Fruit fly (Drosophila melanogaster) whole organism, embryonic: ENCODE data around the gene CG10481.

ENCODE experiments used
- BtbVII ChIP-seq: fragments of 200-800 bp; sonication (Bioruptor generic); optimal IDR thresholded peaks from 3 replicates; lab custom pipeline; 2017; ENCODE audit warnings: missing biosample characterization, mild to moderate bottlenecking, missing genetic modification characterization
- CG10979 ChIP-seq: fragments of 200-800 bp; sonication (Bioruptor generic); optimal IDR thresholded peaks from 2 replicates; lab custom pipeline; 2018; ENCODE audit warnings: missing biosample characterization, mild to moderate bottlenecking, missing genetic modification characterization, moderate library complexity
- CG11093 ChIP-seq: fragments of 200-800 bp; sonication (Bioruptor generic); IDR thresholded peaks from 3 replicates; pipeline ENCODE4 v1.3.6; 2022; ENCODE audit warnings: missing biosample characterization, missing genetic modification characterization
- CG11504 ChIP-seq: fragments of 200-800 bp; sonication (Bioruptor generic); optimal IDR thresholded peaks from 3 replicates; lab custom pipeline; 2019; ENCODE audit warnings: missing biosample characterization, mild to moderate bottlenecking, missing genetic modification characterization, moderate library complexity
- CG11696 ChIP-seq: fragments of 200-800 bp; sonication (Bioruptor generic); IDR thresholded peaks from 2 replicates; pipeline ENCODE4 v1.3.6; 2022; ENCODE audit warnings: missing biosample characterization, missing genetic modification characterization
- CG13624 ChIP-seq: fragments of 200-800 bp; sonication (Bioruptor generic); optimal IDR thresholded peaks from 2 replicates; lab custom pipeline; 2016; ENCODE audit warnings: missing biosample characterization, missing genetic modification characterization
- CG14667 ChIP-seq: fragments of 200-800 bp; sonication (Bioruptor generic); IDR thresholded peaks from 2 replicates; pipeline ENCODE4 v1.3.6; 2022; ENCODE audit warnings: missing biosample characterization, missing genetic modification characterization
- CG14860 ChIP-seq: fragments of 200-800 bp; sonication (Bioruptor generic); IDR thresholded peaks from 3 replicates; pipeline ENCODE4 v1.3.6; 2022; ENCODE audit warnings: missing biosample characterization, missing genetic modification characterization; ENCODE audit not compliant: partially characterized antibody
- CG15696 ChIP-seq: fragments of 200-800 bp; sonication (Bioruptor generic); optimal IDR thresholded peaks from 2 replicates; lab custom pipeline; 2019; ENCODE audit warnings: missing biosample characterization, mild to moderate bottlenecking, missing genetic modification characterization, moderate library complexity
- CG18262 ChIP-seq: fragments of 200-800 bp; optimal IDR thresholded peaks from 3 replicates; lab custom pipeline; 2019; ENCODE audit warnings: missing biosample characterization, mild to moderate bottlenecking, missing genetic modification characterization, moderate library complexity
- CG31441 ChIP-seq: fragments of 200-800 bp; sonication (Bioruptor generic); IDR thresholded peaks from 2 replicates; pipeline ENCODE4 v1.3.6; 2022; ENCODE audit warnings: missing biosample characterization, missing genetic modification characterization
- CG3163 ChIP-seq: fragments of 200-800 bp; sonication (Bioruptor generic); optimal IDR thresholded peaks from 3 replicates; lab custom pipeline; 2016; ENCODE audit warnings: missing biosample characterization, missing genetic modification characterization
- CG34376 ChIP-seq: fragments of 200-800 bp; sonication (Bioruptor generic); optimal IDR thresholded peaks from 2 replicates; lab custom pipeline; 2018; ENCODE audit warnings: missing biosample characterization, mild to moderate bottlenecking, missing genetic modification characterization
- CG4424 ChIP-seq: fragments of 200-800 bp; sonication (Bioruptor generic); optimal IDR thresholded peaks from 3 replicates; lab custom pipeline; 2016; ENCODE audit warnings: missing biosample characterization, missing genetic modification characterization
- CG4730 ChIP-seq: fragments of 200-800 bp; sonication (Bioruptor generic); IDR thresholded peaks from 2 replicates; pipeline ENCODE4 v1.3.6; 2022; ENCODE audit warnings: missing biosample characterization, missing genetic modification characterization
- CG6683 ChIP-seq: fragments of 200-800 bp; sonication (Bioruptor generic); optimal IDR thresholded peaks from 2 replicates; lab custom pipeline; 2017; ENCODE audit warnings: missing biosample characterization, mild to moderate bottlenecking, missing genetic modification characterization, missing genetic modification reagents
- CG6765 ChIP-seq: fragments of 200-800 bp; sonication (Bioruptor generic); optimal IDR thresholded peaks from 3 replicates; lab custom pipeline; 2017; ENCODE audit warnings: missing biosample characterization, mild to moderate bottlenecking, missing genetic modification characterization
- CG7963 ChIP-seq: fragments of 200-800 bp; sonication (Bioruptor generic); IDR thresholded peaks from 3 replicates; pipeline ENCODE4 v1.3.6; 2022; ENCODE audit warnings: missing biosample characterization, missing genetic modification characterization; ENCODE audit not compliant: partially characterized antibody
- CG8290 ChIP-seq, 3 experiments: fragments of 200-800 bp; sonication (Bioruptor generic); optimal IDR thresholded peaks; 2 replicates each; lab custom pipeline; 2016 to 2019; ENCODE audit warnings: missing biosample characterization in 3 of 3, missing genetic modification characterization in 3 of 3, mild to moderate bottlenecking in 2 of 3, moderate library complexity in 1 of 3
- CG9817 ChIP-seq: fragments of 200-800 bp; sonication (Bioruptor generic); optimal IDR thresholded peaks from 2 replicates; lab custom pipeline; 2018; ENCODE audit warnings: missing biosample characterization, mild to moderate bottlenecking, missing genetic modification characterization, moderate library complexity
- Dad ChIP-seq: fragments of 200-800 bp; sonication (Bioruptor generic); optimal IDR thresholded peaks from 3 replicates; lab custom pipeline; 2016; ENCODE audit warnings: missing biosample characterization, missing genetic modification characterization
- Doc2 ChIP-seq: fragments of 200-800 bp; sonication (Bioruptor generic); IDR thresholded peaks from 2 replicates; pipeline ENCODE4 v1.3.6; 2022; ENCODE audit warnings: missing biosample characterization, missing genetic modification characterization
- Dref ChIP-seq: fragments of 200-800 bp; sonication (Bioruptor generic); IDR thresholded peaks from 2 replicates; pipeline ENCODE4 v1.3.6; 2022; ENCODE audit warnings: missing biosample characterization, missing genetic modification characterization
- HLH3B ChIP-seq: fragments of 200-800 bp; sonication (Bioruptor generic); IDR thresholded peaks from 2 replicates; pipeline ENCODE4 v1.3.6; 2022; ENCODE audit warnings: missing biosample characterization, missing genetic modification characterization
- Hey ChIP-seq: fragments of 200-800 bp; sonication (Bioruptor generic); optimal IDR thresholded peaks from 3 replicates; lab custom pipeline; 2018; ENCODE audit warnings: missing biosample characterization, mild to moderate bottlenecking, missing genetic modification characterization
- Hr3 ChIP-seq: fragments of 200-800 bp; sonication (Bioruptor generic); optimal IDR thresholded peaks from 3 replicates; lab custom pipeline; 2016; ENCODE audit warnings: missing biosample characterization, missing genetic modification characterization
- MTF-1 ChIP-seq: fragments of 200-800 bp; sonication (Bioruptor generic); optimal IDR thresholded peaks from 2 replicates; lab custom pipeline; 2018; ENCODE audit warnings: missing biosample characterization, mild to moderate bottlenecking, missing genetic modification characterization, borderline replicate concordance
- Mrtf ChIP-seq: fragments of 200-800 bp; sonication (Bioruptor generic); IDR thresholded peaks from 3 replicates; pipeline ENCODE4 v1.3.6; 2022; ENCODE audit warnings: missing biosample characterization, missing genetic modification characterization
- Nf-YA ChIP-seq: fragments of 200-800 bp; sonication (Bioruptor generic); IDR thresholded peaks from 2 replicates; pipeline ENCODE4 v1.3.6; 2022; ENCODE audit warnings: missing biosample characterization, missing genetic modification characterization
- Spps ChIP-seq: fragments of 200-800 bp; sonication (Bioruptor generic); optimal IDR thresholded peaks from 2 replicates; lab custom pipeline; 2018; ENCODE audit warnings: missing biosample characterization, mild to moderate bottlenecking, missing genetic modification characterization
- Taf1 ChIP-seq: fragments of 200-800 bp; sonication (Bioruptor generic); IDR thresholded peaks from 2 replicates; pipeline ENCODE4 v1.3.6; 2022; ENCODE audit warnings: missing biosample characterization, missing genetic modification characterization
- Tbp ChIP-seq: fragments of >200 bp; optimal IDR thresholded peaks from 2 replicates; lab custom pipeline; 2018; ENCODE audit warnings: missing biosample characterization, missing genetic modification characterization
- Xrp1 ChIP-seq: fragments of 200-800 bp; sonication (Bioruptor generic); IDR thresholded peaks from 2 replicates; pipeline ENCODE4 v1.3.6; 2022; ENCODE audit warnings: missing biosample characterization, missing genetic modification characterization
- dati ChIP-seq: fragments of 200-800 bp; sonication (Bioruptor generic); IDR thresholded peaks from 2 replicates; pipeline ENCODE4 v1.3.6; 2022; ENCODE audit warnings: missing biosample characterization, missing genetic modification characterization
- dimm ChIP-seq: fragments of 200-800 bp; sonication (Bioruptor generic); IDR thresholded peaks from 2 replicates; pipeline ENCODE4 v1.3.6; 2022; ENCODE audit warnings: missing biosample characterization, missing genetic modification characterization
- disco-r ChIP-seq: fragments of 200-800 bp; sonication (Bioruptor generic); optimal IDR thresholded peaks from 2 replicates; lab custom pipeline; 2016; ENCODE audit warnings: missing biosample characterization, missing genetic modification characterization
- emc ChIP-seq: fragments of 200-800 bp; sonication (Bioruptor generic); optimal IDR thresholded peaks from 2 replicates; lab custom pipeline; 2016; ENCODE audit warnings: missing biosample characterization, missing genetic modification characterization
- ewg ChIP-seq: fragments of 200-800 bp; sonication (Bioruptor generic); optimal IDR thresholded peaks from 3 replicates; lab custom pipeline; 2017; ENCODE audit warnings: mild to moderate bottlenecking, missing biosample characterization, missing genetic modification reagents, missing genetic modification characterization
- fru ChIP-seq: fragments of >200 bp; optimal IDR thresholded peaks from 2 replicates; lab custom pipeline; 2017
- grau ChIP-seq: fragments of 200-800 bp; optimal IDR thresholded peaks from 3 replicates; lab custom pipeline; 2019; ENCODE audit warnings: missing biosample characterization, mild to moderate bottlenecking, missing genetic modification characterization, moderate library complexity
- insv ChIP-seq, 2 experiments: fragments of 200-800 bp; sonication (Bioruptor generic); optimal IDR thresholded peaks; 3 replicates each; lab custom pipeline; 2016 to 2018; ENCODE audit warnings: missing biosample characterization in 2 of 2, missing genetic modification characterization in 2 of 2
- lola ChIP-seq, 3 experiments: fragments of >200 bp in 2 of 3; fragments of 200-800 bp in 1 of 3; sonication (Bioruptor generic) in 1 of 3; optimal IDR thresholded peaks; 2 replicates each; lab custom pipeline; 2017 to 2019; ENCODE audit warnings: missing biosample characterization in 3 of 3, missing genetic modification characterization in 3 of 3, mild to moderate bottlenecking in 1 of 3, moderate library complexity in 1 of 3
- mld ChIP-seq: fragments of 200-800 bp; sonication (Bioruptor generic); IDR thresholded peaks from 3 replicates; pipeline ENCODE4 v1.3.6; 2022; ENCODE audit warnings: missing biosample characterization, missing genetic modification characterization; ENCODE audit not compliant: partially characterized antibody
- p53 ChIP-seq: fragments of 200-800 bp; sonication (Bioruptor generic); optimal IDR thresholded peaks from 2 replicates; lab custom pipeline; 2016; ENCODE audit warnings: missing biosample characterization, missing genetic modification characterization
- rib ChIP-seq: fragments of 200-800 bp; sonication (Bioruptor generic); IDR thresholded peaks from 2 replicates; pipeline ENCODE4 v1.3.6; 2022; ENCODE audit warnings: missing biosample characterization, missing genetic modification characterization
- sd ChIP-seq: fragments of 200-800 bp; sonication (Bioruptor generic); optimal IDR thresholded peaks from 3 replicates; lab custom pipeline; 2018; ENCODE audit warnings: missing biosample characterization, mild to moderate bottlenecking, missing genetic modification characterization, moderate library complexity
- slbo ChIP-seq: fragments of 200-800 bp; sonication (Bioruptor generic); IDR thresholded peaks from 2 replicates; pipeline ENCODE4 v1.3.6; 2022; ENCODE audit warnings: missing biosample characterization, missing genetic modification characterization
- sqz ChIP-seq: fragments of 200-800 bp; sonication (Bioruptor generic); optimal IDR thresholded peaks from 3 replicates; lab custom pipeline; 2018; ENCODE audit warnings: missing biosample characterization, mild to moderate bottlenecking, missing genetic modification characterization
- tx ChIP-seq: fragments of 200-800 bp; sonication (Bioruptor generic); optimal IDR thresholded peaks from 2 replicates; lab custom pipeline; 2016; ENCODE audit warnings: missing biosample characterization, missing genetic modification characterization
- usp ChIP-seq: fragments of >200 bp; optimal IDR thresholded peaks from 2 replicates; lab custom pipeline; 2017; ENCODE audit warnings: missing biosample characterization, missing genetic modification characterization
- vfl ChIP-seq: fragments of 200-800 bp; sonication (Bioruptor generic); optimal IDR thresholded peaks from 2 replicates; lab custom pipeline; 2016; ENCODE audit warnings: missing biosample characterization, missing genetic modification characterization

The CG10481 gene

dm6 chr2L:19869937-19870336, 22.4 kb downstream of the CG10481 start (continued):
- TF ChIP-seq Nf-YA (GFP tag; lab: Robert Waterston, UW) (0 out of 2 replicates have a peak, but pooled peaks have one; percentile 31), MTF-1 (peak; percentile 13), CG34376 (GFP tag; lab: Kevin White, UChicago) (no peak), Hr3 (GFP tag; lab: Kevin White, UChicago) (peak; percentile 53), Taf1 (peak; percentile 59), CG6765 (GFP tag; lab: Kevin White, UChicago) (no peak), slbo (GFP tag; lab: Robert Waterston, UW) (peak; percentile 87), HLH3B (GFP tag; lab: Robert Waterston, UW) (peak; percentile 78), p53 (GFP tag; lab: Kevin White, UChicago) (no peak), CG8290 (GFP tag; optimal IDR thresholded peaks at IDR 0.05; lab: Kevin White, UChicago) (no peak), CG8290 (tag; optimal IDR thresholded peaks at IDR 0.05; lab: Kevin White, UChicago) (peak in 1 of 2 experiments; percentile 41), grau (tag; lab: Kevin White, UChicago) (peak; percentile 44), CG15696 (tag; lab: Kevin White, UChicago) (peak; percentile 62), CG7963 (GFP tag; lab: Robert Waterston, UW) (no peak), tx (GFP tag; lab: Kevin White, UChicago) (peak; percentile 43), Hey (tag; lab: Kevin White, UChicago) (no peak), mld (GFP tag; lab: Robert Waterston, UW) (no peak), sqz (GFP tag; lab: Kevin White, UChicago) (no peak), emc (GFP tag; lab: Kevin White, UChicago) (peak; percentile 7), fru (lab: Kevin White, UChicago) (no peak), CG3163 (no peak), insv (GFP tag; optimal IDR thresholded peaks at IDR 0.05; lab: Kevin White, UChicago) (no peak), CG13624 (GFP tag; lab: Kevin White, UChicago) (peak; percentile 52), CG6683 (no peak), Dref (GFP tag; lab: Robert Waterston, UW) (no peak), Doc2 (peak; percentile 56; the same call in 1 of the 2 replicates), lola (GFP tag; optimal IDR thresholded peaks at IDR 0.05; lab: Kevin White, UChicago) (peak in 1 of 3 experiments; percentile 33), usp (GFP tag; lab: Kevin White, UChicago) (no peak), CG11093 (GFP tag; lab: Robert Waterston, UW) (peak; percentile 75; the same call in 2 of the 3 replicates), ewg (GFP tag; lab: Kevin White, UChicago) (peak; percentile 22), Xrp1 (peak; percentile 93), Tbp (GFP tag; lab: Kevin White, UChicago) (no peak), CG10979 (tag; lab: Kevin White, UChicago) (peak; percentile 88), Dad (peak; percentile 42), CG4424 (peak; percentile 82), Spps (tag; lab: Kevin White, UChicago) (peak; percentile 51), dimm (GFP tag; lab: Robert Waterston, UW) (peak; percentile 62), CG18262 (tag; lab: Kevin White, UChicago) (peak; percentile 72), CG4730 (GFP tag; lab: Robert Waterston, UW) (peak; percentile 77), CG31441 (GFP tag; lab: Robert Waterston, UW) (peak; percentile 69), dati (GFP tag; lab: Robert Waterston, UW) (peak; percentile 65), sd (tag; lab: Kevin White, UChicago) (no peak), rib (GFP tag; lab: Robert Waterston, UW) (0 out of 2 replicates have a peak, but pooled peaks have one; percentile 47), CG9817 (tag; lab: Kevin White, UChicago) (peak; percentile 30), CG14860 (GFP tag; lab: Robert Waterston, UW) (no peak), Mrtf (GFP tag; lab: Robert Waterston, UW) (peak; percentile 74), CG11504 (peak; percentile 79), vfl (GFP tag; lab: Kevin White, UChicago) (no peak), BtbVII (GFP tag; lab: Kevin White, UChicago) (peak; percentile 30), CG14667 (GFP tag; lab: Robert Waterston, UW) (peak; percentile 83), CG11696 (peak; percentile 61), disco-r (peak; percentile 2)
